Worm (Caenorhabditis elegans): ENCODE results near the gene rabr-3.

ce11 chrV:16244078-16244477, 48.6 kb downstream of the rabr-3 start, which contains the start of gene srh-104:
- no peak for TF ChIP-seq nhr-237 (tag; optimal IDR thresholded peaks at IDR 0.05)
- TF ChIP-seq aly-2 (tag; optimal IDR thresholded peaks at IDR 0.05): no peak
- TF ChIP-seq zag-1 (tag; optimal IDR thresholded peaks at IDR 0.05): no peak
- no peak for TF ChIP-seq nhr-12 (tag; optimal IDR thresholded peaks at IDR 0.05)
- TF ChIP-seq mdl-1 (tag; optimal IDR thresholded peaks at IDR 0.05): no peak
